Fruit fly (Drosophila melanogaster) whole organism, embryonic: Measurements from ENCODE around the gene BomT3.

Experiments used
- Atf6 ChIP-seq: fragments of 200-800 bp; sonication (Bioruptor generic); IDR thresholded peaks from 2 replicates; pipeline ENCODE4 v1.3.6; 2022; ENCODE audit warnings: missing biosample characterization, missing genetic modification characterization
- C15 ChIP-seq: fragments of 200-800 bp; sonication (Bioruptor generic); IDR thresholded peaks from 3 replicates; pipeline ENCODE4 v1.3.6; 2022; ENCODE audit warnings: missing biosample characterization, missing genetic modification characterization
- CG10321 ChIP-seq: fragments of 200-800 bp; sonication (Bioruptor generic); IDR thresholded peaks from 2 replicates; pipeline ENCODE4 v1.3.6; 2022; ENCODE audit warnings: missing biosample characterization, missing genetic modification characterization
- CG11398 ChIP-seq: fragments of 200-800 bp; sonication (Bioruptor generic); optimal IDR thresholded peaks from 2 replicates; lab custom pipeline; 2016; ENCODE audit warnings: missing biosample characterization, missing genetic modification characterization
- CG11560 ChIP-seq: fragments of 200-800 bp; sonication (Bioruptor generic); IDR thresholded peaks from 3 replicates; pipeline ENCODE4 v1.3.6; 2022; ENCODE audit warnings: missing biosample characterization, missing genetic modification characterization
- CG11723 ChIP-seq: fragments of 200-800 bp; sonication (Bioruptor generic); optimal IDR thresholded peaks from 2 replicates; lab custom pipeline; 2017; ENCODE audit warnings: missing biosample characterization, mild to moderate bottlenecking, missing genetic modification characterization
- CG12219 ChIP-seq: fragments of 200-800 bp; sonication (Bioruptor generic); optimal IDR thresholded peaks from 3 replicates; lab custom pipeline; 2018; ENCODE audit warnings: missing biosample characterization, mild to moderate bottlenecking, missing genetic modification characterization
- CG15269 ChIP-seq: fragments of 200-800 bp; sonication (Bioruptor generic); optimal IDR thresholded peaks from 2 replicates; lab custom pipeline; 2018; ENCODE audit warnings: missing biosample characterization, mild to moderate bottlenecking, missing genetic modification characterization, moderate library complexity
- CG16813 ChIP-seq: fragments of 200-800 bp; sonication (Bioruptor generic); IDR thresholded peaks from 3 replicates; pipeline ENCODE4 v1.3.6; 2022; ENCODE audit warnings: missing biosample characterization, missing genetic modification characterization; ENCODE audit not compliant: partially characterized antibody
- CG17359 ChIP-seq: fragments of 200-800 bp; sonication (Bioruptor generic); optimal IDR thresholded peaks from 3 replicates; lab custom pipeline; 2018; ENCODE audit warnings: missing biosample characterization, mild to moderate bottlenecking, missing genetic modification characterization, moderate library complexity
- CG17802 ChIP-seq: fragments of 200-800 bp; sonication (Bioruptor generic); optimal IDR thresholded peaks from 2 replicates; lab custom pipeline; 2018; ENCODE audit warnings: missing biosample characterization, mild to moderate bottlenecking, missing genetic modification characterization, moderate library complexity
- CG18262 ChIP-seq: fragments of 200-800 bp; optimal IDR thresholded peaks from 3 replicates; lab custom pipeline; 2019; ENCODE audit warnings: missing biosample characterization, mild to moderate bottlenecking, missing genetic modification characterization, moderate library complexity
- CG18599 ChIP-seq: fragments of 200-800 bp; sonication (Bioruptor generic); optimal IDR thresholded peaks from 3 replicates; lab custom pipeline; 2017; ENCODE audit warnings: missing biosample characterization, missing genetic modification characterization, mild to moderate bottlenecking, moderate library complexity, missing genetic modification reagents
- CG18764 ChIP-seq: fragments of 200-800 bp; sonication (Bioruptor generic); optimal IDR thresholded peaks from 3 replicates; lab custom pipeline; 2016; ENCODE audit warnings: missing biosample characterization, missing genetic modification characterization
- CG3163 ChIP-seq: fragments of 200-800 bp; sonication (Bioruptor generic); optimal IDR thresholded peaks from 3 replicates; lab custom pipeline; 2016; ENCODE audit warnings: missing biosample characterization, missing genetic modification characterization
- CG33213 ChIP-seq: fragments of 200-800 bp; sonication (Bioruptor generic); optimal IDR thresholded peaks from 3 replicates; lab custom pipeline; 2016; ENCODE audit warnings: missing biosample characterization, missing genetic modification characterization
- CG3407 ChIP-seq: fragments of 200-800 bp; sonication (Bioruptor generic); optimal IDR thresholded peaks from 2 replicates; lab custom pipeline; 2018; ENCODE audit warnings: missing biosample characterization, mild to moderate bottlenecking, missing genetic modification characterization
- CG34422 ChIP-seq: fragments of 200-800 bp; sonication (Bioruptor generic); IDR thresholded peaks from 3 replicates; pipeline ENCODE4 v1.3.6; 2022; ENCODE audit warnings: missing biosample characterization, missing genetic modification characterization
- CG6254 ChIP-seq: fragments of 200-800 bp; sonication (Bioruptor generic); optimal IDR thresholded peaks from 3 replicates; lab custom pipeline; 2017; ENCODE audit warnings: mild to moderate bottlenecking, missing biosample characterization, missing genetic modification reagents, missing genetic modification characterization
- CG6272 ChIP-seq: fragments of 200-800 bp; sonication (Bioruptor generic); IDR thresholded peaks from 2 replicates; pipeline ENCODE4 v1.3.6; 2022; ENCODE audit warnings: missing biosample characterization, missing genetic modification characterization
- CG7357 ChIP-seq: fragments of 200-800 bp; sonication (Bioruptor generic); IDR thresholded peaks from 3 replicates; pipeline ENCODE4 v1.3.6; 2022; ENCODE audit warnings: missing biosample characterization, missing genetic modification characterization
- CG7963 ChIP-seq: fragments of 200-800 bp; sonication (Bioruptor generic); IDR thresholded peaks from 3 replicates; pipeline ENCODE4 v1.3.6; 2022; ENCODE audit warnings: missing biosample characterization, missing genetic modification characterization; ENCODE audit not compliant: partially characterized antibody
- CG8359 ChIP-seq: fragments of 200-800 bp; sonication (Bioruptor generic); optimal IDR thresholded peaks from 2 replicates; lab custom pipeline; 2017; ENCODE audit warnings: missing biosample characterization, mild to moderate bottlenecking, missing genetic modification characterization, borderline replicate concordance
- Camta ChIP-seq: fragments of 200-800 bp; sonication (Bioruptor generic); optimal IDR thresholded peaks from 2 replicates; lab custom pipeline; 2016; ENCODE audit warnings: missing biosample characterization, missing genetic modification characterization
- Dbx ChIP-seq: fragments of 200-800 bp; sonication (Bioruptor generic); IDR thresholded peaks from 3 replicates; pipeline ENCODE4 v1.3.6; 2022; ENCODE audit warnings: missing biosample characterization, missing genetic modification characterization
- Fer1 ChIP-seq: fragments of 200-800 bp; sonication (Bioruptor generic); optimal IDR thresholded peaks from 2 replicates; lab custom pipeline; 2017; ENCODE audit warnings: missing biosample characterization, mild to moderate bottlenecking, missing genetic modification characterization
- GATAe ChIP-seq: fragments of 200-800 bp; sonication (Bioruptor generic); conservative IDR thresholded peaks from 2 replicates; pipeline ENCODE4 v1.3.6; 2022; ENCODE audit warnings: missing biosample characterization, missing genetic modification characterization
- Hr78 ChIP-seq, 2 experiments: fragments of 200-800 bp in 1 of 2; fragments of >200 bp in 1 of 2; sonication (Bioruptor generic) in 1 of 2; optimal IDR thresholded peaks; 2 replicates each; lab custom pipeline; 2017 to 2019; ENCODE audit warnings: missing biosample characterization in 2 of 2, missing genetic modification characterization in 2 of 2, mild to moderate bottlenecking in 1 of 2, moderate library complexity in 1 of 2
- Hsf ChIP-seq: fragments of 200-800 bp; sonication (Bioruptor generic); optimal IDR thresholded peaks from 3 replicates; lab custom pipeline; 2016; ENCODE audit warnings: missing biosample characterization, missing genetic modification characterization
- Jarid2 ChIP-seq: fragments of 200-800 bp; sonication (Bioruptor generic); optimal IDR thresholded peaks from 3 replicates; lab custom pipeline; 2017; ENCODE audit warnings: mild to moderate bottlenecking, missing biosample characterization, missing genetic modification reagents, missing genetic modification characterization
- MBD-R2 ChIP-seq: fragments of 200-800 bp; sonication (Bioruptor generic); IDR thresholded peaks from 2 replicates; pipeline ENCODE4 v1.3.6; 2022; ENCODE audit warnings: missing biosample characterization, missing genetic modification characterization
- NFAT ChIP-seq: fragments of 200-800 bp; sonication (Bioruptor generic); IDR thresholded peaks from 2 replicates; pipeline ENCODE4 v1.3.6; 2022; ENCODE audit warnings: missing biosample characterization, missing genetic modification characterization
- Oli ChIP-seq: fragments of 200-800 bp; sonication (Bioruptor generic); optimal IDR thresholded peaks from 2 replicates; lab custom pipeline; 2018; ENCODE audit warnings: missing biosample characterization, mild to moderate bottlenecking, missing genetic modification characterization, moderate library complexity
- Poxn ChIP-seq: fragments of 200-800 bp; sonication (Bioruptor generic); IDR thresholded peaks from 2 replicates; pipeline ENCODE4 v1.3.6; 2022; ENCODE audit warnings: missing biosample characterization, missing genetic modification characterization
- bowl ChIP-seq: fragments of 200-800 bp; sonication (Bioruptor generic); IDR thresholded peaks from 2 replicates; pipeline ENCODE4 v1.3.6; 2022; ENCODE audit warnings: missing biosample characterization, missing genetic modification characterization
- crol ChIP-seq: fragments of 200-800 bp; sonication (Bioruptor generic); IDR thresholded peaks from 2 replicates; pipeline ENCODE4 v1.3.6; 2022; ENCODE audit warnings: missing biosample characterization, missing genetic modification characterization
- ems ChIP-seq: fragments of 200-800 bp; sonication (Bioruptor generic); optimal IDR thresholded peaks from 3 replicates; lab custom pipeline; 2016; ENCODE audit warnings: missing biosample characterization, missing genetic modification characterization
- gcm ChIP-seq: fragments of 200-800 bp; sonication (Bioruptor generic); optimal IDR thresholded peaks from 2 replicates; lab custom pipeline; 2019; ENCODE audit warnings: missing biosample characterization, mild to moderate bottlenecking, missing genetic modification characterization, moderate library complexity
- gfzf ChIP-seq: fragments of 200-800 bp; sonication (Bioruptor generic); optimal IDR thresholded peaks from 2 replicates; lab custom pipeline; 2016; ENCODE audit warnings: missing biosample characterization, mild to moderate bottlenecking, missing genetic modification characterization, moderate library complexity
- insv ChIP-seq, 2 experiments: fragments of 200-800 bp; sonication (Bioruptor generic); optimal IDR thresholded peaks; 3 replicates each; lab custom pipeline; 2016 to 2018; ENCODE audit warnings: missing biosample characterization in 2 of 2, missing genetic modification characterization in 2 of 2
- knrl ChIP-seq: fragments of 200-800 bp; sonication (Bioruptor generic); IDR thresholded peaks from 3 replicates; pipeline ENCODE4 v1.3.6; 2022; ENCODE audit warnings: missing biosample characterization, missing genetic modification characterization; ENCODE audit not compliant: partially characterized antibody
- mirr ChIP-seq: fragments of 200-800 bp; sonication (Bioruptor generic); optimal IDR thresholded peaks from 3 replicates; lab custom pipeline; 2018; ENCODE audit warnings: missing biosample characterization, mild to moderate bottlenecking, missing genetic modification characterization
- org-1 ChIP-seq: fragments of 200-800 bp; sonication (Bioruptor generic); optimal IDR thresholded peaks from 2 replicates; lab custom pipeline; 2017; ENCODE audit warnings: missing biosample characterization, missing genetic modification characterization
- pita ChIP-seq: fragments of 200-800 bp; sonication (Bioruptor generic); optimal IDR thresholded peaks from 2 replicates; lab custom pipeline; 2017; ENCODE audit warnings: missing biosample characterization, mild to moderate bottlenecking, missing genetic modification characterization
- pnt ChIP-seq: fragments of 200-800 bp; sonication (Bioruptor generic); optimal IDR thresholded peaks from 3 replicates; lab custom pipeline; 2016; ENCODE audit warnings: missing biosample characterization, missing genetic modification characterization
- row ChIP-seq: fragments of 200-800 bp; sonication (Bioruptor generic); IDR thresholded peaks from 3 replicates; pipeline ENCODE4 v1.3.6; 2022; ENCODE audit warnings: missing biosample characterization, missing genetic modification characterization
- sna ChIP-seq: fragments of 200-800 bp; sonication (Bioruptor generic); IDR thresholded peaks from 2 replicates; pipeline ENCODE4 v1.3.6; 2022; ENCODE audit warnings: missing biosample characterization, missing genetic modification characterization; ENCODE audit not compliant: partially characterized antibody
- trem ChIP-seq: fragments of 200-800 bp; optimal IDR thresholded peaks from 3 replicates; lab custom pipeline; 2019; ENCODE audit warnings: missing biosample characterization, mild to moderate bottlenecking, missing genetic modification characterization, moderate library complexity
- usp ChIP-seq: fragments of >200 bp; optimal IDR thresholded peaks from 2 replicates; lab custom pipeline; 2017; ENCODE audit warnings: missing biosample characterization, missing genetic modification characterization
- zen ChIP-seq: fragments of 200-800 bp; sonication (Bioruptor generic); optimal IDR thresholded peaks from 3 replicates; lab custom pipeline; 2018; ENCODE audit warnings: missing biosample characterization, mild to moderate bottlenecking, missing genetic modification characterization, moderate library complexity
- zf30C ChIP-seq: fragments of 200-800 bp; sonication (Bioruptor generic); optimal IDR thresholded peaks from 3 replicates; lab custom pipeline; 2018; ENCODE audit warnings: missing biosample characterization, mild to moderate bottlenecking, missing genetic modification characterization

The BomT3 gene

DNA sequence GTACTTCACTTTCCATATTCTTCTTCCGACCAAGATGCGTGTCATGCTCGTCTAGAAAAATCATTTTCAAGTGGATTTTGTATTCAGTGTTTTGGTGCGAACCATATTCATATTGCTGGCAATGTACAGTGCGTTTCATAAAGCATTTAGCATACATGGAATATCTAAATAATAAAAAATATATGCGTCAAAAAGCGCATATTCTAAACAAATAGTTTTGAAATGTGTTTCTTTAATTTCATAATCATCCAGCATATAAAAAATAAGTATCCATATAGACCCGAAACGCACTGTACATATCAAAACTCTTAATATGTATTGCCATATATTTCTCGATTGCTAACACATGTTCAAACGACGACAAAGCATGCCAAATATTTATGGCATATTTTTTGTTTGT, 35.0 kb upstream of the BomT3 start (continued):
- TF ChIP-seq CG7357 (GFP tag; lab: Robert Waterston, UW) (0 out of 3 replicates have a peak, but pooled peaks have one; percentile 43), Fer1 (GFP tag; lab: Kevin White, UChicago) (no peak), Jarid2 (GFP tag; lab: Kevin White, UChicago) (no peak), CG11723 (GFP tag; lab: Kevin White, UChicago) (no peak), CG33213 (GFP tag; lab: Kevin White, UChicago) (no peak), pita (no peak), row (GFP tag; lab: Robert Waterston, UW) (peak; percentile 76), bowl (GFP tag; lab: Robert Waterston, UW) (no peak), org-1 (GFP tag; lab: Kevin White, UChicago) (peak; percentile 16), CG17802 (tag; lab: Kevin White, UChicago) (no peak), CG18764 (GFP tag; lab: Kevin White, UChicago) (no peak), Poxn (GFP tag; lab: Robert Waterston, UW) (no peak), Oli (peak; percentile 59), CG3407 (GFP tag; lab: Kevin White, UChicago) (no peak), CG18599 (GFP tag; lab: Kevin White, UChicago) (peak; percentile 62), gcm (GFP tag; lab: Kevin White, UChicago) (no peak), Hsf (peak; percentile 35), CG3163 (GFP tag; lab: Kevin White, UChicago) (no peak), crol (no peak), trem (tag; lab: Kevin White, UChicago) (no peak), insv (GFP tag; optimal IDR thresholded peaks at IDR 0.05; lab: Kevin White, UChicago) (no peak), sna (GFP tag; lab: Robert Waterston, UW) (no peak), CG15269 (peak; percentile 75), ems (GFP tag; lab: Kevin White, UChicago) (no peak), mirr (GFP tag; lab: Kevin White, UChicago) (peak; percentile 12), pnt (GFP tag; lab: Kevin White, UChicago) (no peak), CG34422 (no peak), gfzf (GFP tag; lab: Kevin White, UChicago) (no peak), MBD-R2 (peak; percentile 60; the same call in 1 of the 2 replicates), knrl (GFP tag; lab: Robert Waterston, UW) (no peak), Camta (GFP tag; lab: Kevin White, UChicago) (peak; percentile 18), CG7963 (GFP tag; lab: Robert Waterston, UW) (no peak), CG6254 (no peak), CG17359 (tag; lab: Kevin White, UChicago) (no peak), CG8359 (GFP tag; lab: Kevin White, UChicago) (no peak), CG10321 (GFP tag; lab: Robert Waterston, UW) (no peak), Atf6 (GFP tag; lab: Robert Waterston, UW) (peak; percentile 81; the same call in 1 of the 2 replicates), zen (tag; lab: Kevin White, UChicago) (no peak), zf30C (GFP tag; lab: Kevin White, UChicago) (no peak), NFAT (GFP tag; lab: Robert Waterston, UW) (no peak; the same call in 1 of the 2 replicates), Dbx (GFP tag; lab: Robert Waterston, UW) (peak; percentile 80; the same call in 2 of the 3 replicates), CG11560 (no peak), usp (GFP tag; lab: Kevin White, UChicago) (no peak), Hr78 (GFP tag; optimal IDR thresholded peaks at IDR 0.05; lab: Kevin White, UChicago) (no peak), CG6272 (GFP tag; lab: Robert Waterston, UW) (no peak), CG18262 (tag; lab: Kevin White, UChicago) (no peak), GATAe (no peak), C15 (GFP tag; lab: Robert Waterston, UW) (peak; percentile 45; the same call in 1 of the 3 replicates), CG11398 (GFP tag; lab: Kevin White, UChicago) (no peak), CG12219 (GFP tag; lab: Kevin White, UChicago) (no peak), CG16813 (GFP tag; lab: Robert Waterston, UW) (no peak)
